Worm (Caenorhabditis elegans): ENCODE measurements around the gene mtq-2.
A peak's percentile ranks its signal among the peaks of the same experiment; 100 is the strongest.

The mtq-2 gene

ce11 chrII:2186329-2186728 is 2.9 kb downstream of the mtq-2 start, which contains the start of gene gba-2:
Gene gba-2, minus strand, starts transcription at chrII:2186434.
- no peak for TF ChIP-seq daf-8 (GFP tag; IDR thresholded peaks at IDR 0.05)
- TF ChIP-seq ceh-28 (tag; optimal IDR thresholded peaks at IDR 0.05), result no peak
- no peak for TF ChIP-seq unc-130 (GFP tag; optimal IDR thresholded peaks at IDR 0.05)
- TF ChIP-seq hlh-11 (tag; optimal IDR thresholded peaks at IDR 0.05), result peak; percentile 30
- peak; percentile 15 for TF ChIP-seq hlh-30 (tag; optimal IDR thresholded peaks at IDR 0.05; ENCODE audit: insufficient read depth)
- no peak for TF ChIP-seq tra-1 (GFP tag; IDR thresholded peaks at IDR 0.05)
- TF ChIP-seq ztf-7 (tag; optimal IDR thresholded peaks at IDR 0.05), result no peak
- no peak for TF ChIP-seq dmd-9 (GFP tag; IDR thresholded peaks at IDR 0.05)
- TF ChIP-seq nhr-28 (tag; optimal IDR thresholded peaks at IDR 0.05), result peak; percentile 98
- TF ChIP-seq nhr-77 (tag; optimal IDR thresholded peaks at IDR 0.05), result peak; percentile 17
- no peak for TF ChIP-seq lir-3 (tag; optimal IDR thresholded peaks at IDR 0.05)
- peak; percentile 63; the same call in 1 of the 2 replicates for TF ChIP-seq dmd-6 (GFP tag; IDR thresholded peaks at IDR 0.05)
- TF ChIP-seq pqm-1 (tag; optimal IDR thresholded peaks at IDR 0.05), result peak; percentile 69
- no peak for TF ChIP-seq pha-4 (GFP tag; IDR thresholded peaks at IDR 0.05)
- no peak for TF ChIP-seq pha-4 (tag; optimal IDR thresholded peaks at IDR 0.05)
- TF ChIP-seq spr-1 (tag; optimal IDR thresholded peaks at IDR 0.05), result no peak

ce11 chrII:2177735-2178134 is 11.5 kb downstream of the mtq-2 start:
- no peak for TF ChIP-seq sdz-12 (GFP tag; optimal IDR thresholded peaks at IDR 0.05)
- peak; percentile 92 for TF ChIP-seq aha-1 (tag)
- TF ChIP-seq D1046.2 (GFP tag; IDR thresholded peaks at IDR 0.05), result no peak

ce11 chrII:2176688-2177087 is 12.6 kb downstream of the mtq-2 start, which contains the start of gene gba-1:
Gene gba-1, plus strand, starts transcription at chrII:2176741.
- no peak for TF ChIP-seq pha-4 (GFP tag; IDR thresholded peaks at IDR 0.05)
- TF ChIP-seq pha-4 (tag; optimal IDR thresholded peaks at IDR 0.05), result no peak
- TF ChIP-seq cey-2 (tag; optimal IDR thresholded peaks at IDR 0.05; ENCODE audit: borderline replicate concordance, insufficient read depth), result no peak
- no peak for TF ChIP-seq nhr-76 (tag; optimal IDR thresholded peaks at IDR 0.05)
- TF ChIP-seq dmd-6 (GFP tag; IDR thresholded peaks at IDR 0.05), result peak; percentile 67
- TF ChIP-seq daf-16 (GFP tag; optimal IDR thresholded peaks at IDR 0.05), result no peak
- peak; percentile 51 for TF ChIP-seq daf-16 (tag; optimal IDR thresholded peaks at IDR 0.05)
- TF ChIP-seq dmd-9 (GFP tag; IDR thresholded peaks at IDR 0.05), result no peak
- TF ChIP-seq mes-2 (tag; optimal IDR thresholded peaks at IDR 0.05; ENCODE audit: poor library complexity, severe bottlenecking), result no peak
- no peak for TF ChIP-seq dpl-1 (GFP tag; optimal IDR thresholded peaks at IDR 0.05)
- TF ChIP-seq nhr-77 (tag; optimal IDR thresholded peaks at IDR 0.05), result peak; percentile 71
- no peak for TF ChIP-seq nhr-111 (GFP tag; optimal IDR thresholded peaks at IDR 0.05)
- no peak for TF ChIP-seq nhr-11 (tag; optimal IDR thresholded peaks at IDR 0.05)
- no peak for TF ChIP-seq saeg-2 (GFP tag; IDR thresholded peaks at IDR 0.05)
- peak; percentile 26 for TF ChIP-seq hlh-30 (tag; optimal IDR thresholded peaks at IDR 0.05; ENCODE audit: insufficient read depth)
- TF ChIP-seq mdl-1 (tag; optimal IDR thresholded peaks at IDR 0.05), result peak in 1 of 2 experiments; percentile 1
- no peak for TF ChIP-seq unc-130 (GFP tag; optimal IDR thresholded peaks at IDR 0.05)
- no peak for TF ChIP-seq ama-1 (optimal IDR thresholded peaks at IDR 0.05)
- TF ChIP-seq ZK337.2 (GFP tag; IDR thresholded peaks at IDR 0.05), result no peak
- TF ChIP-seq lim-7 (GFP tag; IDR thresholded peaks at IDR 0.05), result no peak
- TF ChIP-seq lin-29 (GFP tag; IDR thresholded peaks at IDR 0.05), result no peak
- TF ChIP-seq aha-1 (tag), result peak; percentile 82
- TF ChIP-seq nhr-28 (tag; optimal IDR thresholded peaks at IDR 0.05), result peak; percentile 83
- TF ChIP-seq ceh-20 (GFP tag; IDR thresholded peaks at IDR 0.05), result no peak
- no peak for TF ChIP-seq mep-1 (tag; optimal IDR thresholded peaks at IDR 0.05)
- TF ChIP-seq nhr-48 (tag; optimal IDR thresholded peaks at IDR 0.05), result no peak
- TF ChIP-seq dve-1 (tag; optimal IDR thresholded peaks at IDR 0.05; ENCODE audit: insufficient read depth), result peak; percentile 48
- TF ChIP-seq pqm-1 (tag; optimal IDR thresholded peaks at IDR 0.05), result peak; percentile 27
- TF ChIP-seq tra-1 (GFP tag; IDR thresholded peaks at IDR 0.05), result no peak
- no peak for TF ChIP-seq daf-8 (GFP tag; IDR thresholded peaks at IDR 0.05)
- TF ChIP-seq tag-97 (GFP tag; IDR thresholded peaks at IDR 0.05), result no peak
